Worm (Caenorhabditis elegans) whole organism, young adult: Measurements from ENCODE around the gene prx-6.

Experiments
- F57C9.4 ChIP-seq: sonication (generic microtip); optimal IDR thresholded peaks from 2 replicates; lab custom pipeline; 2017; ENCODE audit warnings: mild to moderate bottlenecking, missing genetic modification characterization, missing compliant biosample characterization
- K12H6.12 ChIP-seq: fragments of 200-800 bp; sonication (Bioruptor generic); optimal IDR thresholded peaks from 2 replicates; lab custom pipeline; 2018; ENCODE audit warnings: mild to moderate bottlenecking, missing genetic modification characterization, missing compliant biosample characterization
- Y95B8A.8 ChIP-seq: fragments of 200-800 bp; sonication (Bioruptor generic); IDR thresholded peaks from 2 replicates; pipeline ENCODE4 v1.3.6; 2022; ENCODE audit warnings: missing genetic modification reagents, missing genetic modification characterization, missing compliant biosample characterization
- ama-1 ChIP-seq, 3 experiments: fragments of 150-350 bp in 1 of 3; sonication (generic microtip) in 2 of 3; optimal IDR thresholded peaks; 2 replicates each; lab custom pipeline; 2014 to 2018; ENCODE audit warnings: missing biosample characterization in 2 of 3, missing genetic modification characterization in 2 of 3, missing genetic modification reagents in 2 of 3
- bed-1 ChIP-seq: fragments of 200-800 bp; sonication (Bioruptor generic); IDR thresholded peaks from 2 replicates; pipeline ENCODE4 v1.3.6; 2022; ENCODE audit warnings: missing genetic modification reagents, missing genetic modification characterization, missing compliant biosample characterization
- ets-4 ChIP-seq: fragments of 200-800 bp; sonication (Bioruptor generic); optimal IDR thresholded peaks from 2 replicates; lab custom pipeline; 2018; ENCODE audit warnings: mild to moderate bottlenecking, missing genetic modification characterization, missing compliant biosample characterization
- nfya-1 ChIP-seq: sonication (generic microtip); optimal IDR thresholded peaks from 2 replicates; lab custom pipeline; 2017; ENCODE audit warnings: antibody characterized with exemption, missing compliant biosample characterization, missing genetic modification characterization, borderline replicate concordance; ENCODE audit not compliant: insufficient read depth
- nhr-80 ChIP-seq: sonication (generic microtip); optimal IDR thresholded peaks from 2 replicates; lab custom pipeline; 2016; ENCODE audit warnings: missing genetic modification characterization, missing compliant biosample characterization
- sea-2 ChIP-seq: fragments of 200-800 bp; sonication (Bioruptor generic); IDR thresholded peaks from 2 replicates; pipeline ENCODE4 v1.3.6; 2022; ENCODE audit warnings: missing genetic modification characterization, missing compliant biosample characterization
- unc-62 ChIP-seq: fragments of 150-350 bp; optimal IDR thresholded peaks from 2 replicates; lab custom pipeline; 2014; ENCODE audit warnings: missing biosample characterization, missing genetic modification reagents, missing genetic modification characterization

- TF ChIP-seq F57C9.4 (tag; lab: Kevin White, UChicago) (no peak), ama-1 (optimal IDR thresholded peaks at IDR 0.05; lab: Kevin White, UChicago) (no peak), ama-1 (GFP tag; optimal IDR thresholded peaks at IDR 0.05; lab: Kevin White, UChicago) (no peak), nfya-1 (tag; lab: Kevin White, UChicago) (no peak), Y95B8A.8 (GFP tag; lab: Robert Waterston, UW) (no peak), sea-2 (GFP tag; lab: Robert Waterston, UW) (no peak), unc-62 (no peak), bed-1 (no peak), K12H6.12 (no peak), ets-4 (no peak), nhr-80 (no peak)
Observed at ce11 chrV:4730075-4730474, 10.2 kb upstream of the prx-6 start, which contains the start of gene tig-2.
